Fruit fly (Drosophila melanogaster) whole organism, embryonic: Measurements from ENCODE around the gene Frmd5.

Source experiments
- Bteb2 ChIP-seq: fragments of 200-800 bp; sonication (Bioruptor generic); optimal IDR thresholded peaks from 2 replicates; lab custom pipeline; 2016; ENCODE audit warnings: missing biosample characterization, missing genetic modification characterization
- CG10959 ChIP-seq: fragments of 200-800 bp; sonication (Bioruptor generic); IDR thresholded peaks from 2 replicates; pipeline ENCODE4 v1.3.6; 2022; ENCODE audit warnings: missing biosample characterization, missing genetic modification characterization
- CG12236 ChIP-seq: fragments of 200-800 bp; sonication (Bioruptor generic); optimal IDR thresholded peaks from 2 replicates; lab custom pipeline; 2016; ENCODE audit warnings: missing biosample characterization, missing genetic modification characterization
- CG1233 ChIP-seq: fragments of 200-800 bp; sonication (Bioruptor generic); optimal IDR thresholded peaks from 4 replicates; lab custom pipeline; 2018; ENCODE audit warnings: missing biosample characterization, mild to moderate bottlenecking, missing genetic modification characterization
- CG13894 ChIP-seq: fragments of 200-800 bp; sonication (Bioruptor generic); optimal IDR thresholded peaks from 3 replicates; lab custom pipeline; 2018; ENCODE audit warnings: missing biosample characterization, mild to moderate bottlenecking, missing genetic modification characterization, moderate library complexity
- CG14667 ChIP-seq: fragments of 200-800 bp; sonication (Bioruptor generic); IDR thresholded peaks from 2 replicates; pipeline ENCODE4 v1.3.6; 2022; ENCODE audit warnings: missing biosample characterization, missing genetic modification characterization
- CG14710 ChIP-seq: fragments of 200-800 bp; sonication (Bioruptor generic); optimal IDR thresholded peaks from 3 replicates; lab custom pipeline; 2019; ENCODE audit warnings: missing biosample characterization, mild to moderate bottlenecking, missing genetic modification characterization, moderate library complexity
- CG14860 ChIP-seq: fragments of 200-800 bp; sonication (Bioruptor generic); IDR thresholded peaks from 3 replicates; pipeline ENCODE4 v1.3.6; 2022; ENCODE audit warnings: missing biosample characterization, missing genetic modification characterization; ENCODE audit not compliant: partially characterized antibody
- CG15011 ChIP-seq: fragments of 200-800 bp; sonication (Bioruptor generic); optimal IDR thresholded peaks from 3 replicates; lab custom pipeline; 2018; ENCODE audit warnings: missing biosample characterization, mild to moderate bottlenecking, missing genetic modification characterization
- CG15073 ChIP-seq: fragments of 200-800 bp; sonication (Bioruptor generic); optimal IDR thresholded peaks from 2 replicates; lab custom pipeline; 2016; ENCODE audit warnings: missing biosample characterization, missing genetic modification characterization
- CG1603 ChIP-seq: fragments of 200-800 bp; sonication (Bioruptor generic); optimal IDR thresholded peaks from 2 replicates; lab custom pipeline; 2019; ENCODE audit warnings: missing biosample characterization, mild to moderate bottlenecking, missing genetic modification characterization, moderate library complexity
- CG17802 ChIP-seq: fragments of 200-800 bp; sonication (Bioruptor generic); optimal IDR thresholded peaks from 2 replicates; lab custom pipeline; 2018; ENCODE audit warnings: missing biosample characterization, mild to moderate bottlenecking, missing genetic modification characterization, moderate library complexity
- CG18011 ChIP-seq: fragments of 200-800 bp; sonication (Bioruptor generic); optimal IDR thresholded peaks from 2 replicates; lab custom pipeline; 2017; ENCODE audit warnings: missing biosample characterization, missing genetic modification characterization, mild to moderate bottlenecking, moderate library complexity, missing genotype
- CG2199 ChIP-seq: fragments of 200-800 bp; sonication (Bioruptor generic); IDR thresholded peaks from 3 replicates; pipeline ENCODE4 v1.3.6; 2022; ENCODE audit warnings: missing biosample characterization, missing genetic modification characterization
- CG2889 ChIP-seq: fragments of 200-800 bp; sonication (Bioruptor generic); IDR thresholded peaks from 3 replicates; pipeline ENCODE4 v1.3.6; 2022; ENCODE audit warnings: missing biosample characterization, missing genetic modification characterization
- CG34224 ChIP-seq: fragments of 200-800 bp; sonication (Bioruptor generic); IDR thresholded peaks from 3 replicates; pipeline ENCODE4 v1.3.6; 2022; ENCODE audit warnings: missing biosample characterization, missing genetic modification characterization; ENCODE audit not compliant: partially characterized antibody
- CG4360 ChIP-seq: fragments of 200-800 bp; sonication (Bioruptor generic); IDR thresholded peaks from 2 replicates; pipeline ENCODE4 v1.3.6; 2022; ENCODE audit warnings: missing biosample characterization, missing genetic modification characterization
- CG4404 ChIP-seq: fragments of 200-800 bp; sonication (Bioruptor generic); IDR thresholded peaks from 2 replicates; pipeline ENCODE4 v1.3.6; 2022; ENCODE audit warnings: missing biosample characterization, missing genetic modification characterization
- CG6272 ChIP-seq: fragments of 200-800 bp; sonication (Bioruptor generic); IDR thresholded peaks from 2 replicates; pipeline ENCODE4 v1.3.6; 2022; ENCODE audit warnings: missing biosample characterization, missing genetic modification characterization
- CG7271 ChIP-seq: fragments of 200-800 bp; sonication (Bioruptor generic); optimal IDR thresholded peaks from 2 replicates; lab custom pipeline; 2018; ENCODE audit warnings: missing biosample characterization, mild to moderate bottlenecking, missing genetic modification characterization, moderate library complexity
- CG9727 ChIP-seq: fragments of 200-800 bp; sonication (Bioruptor generic); optimal IDR thresholded peaks from 3 replicates; lab custom pipeline; 2017; ENCODE audit warnings: missing biosample characterization, mild to moderate bottlenecking, missing genetic modification characterization
- ERR ChIP-seq: fragments of 200-800 bp; sonication (Bioruptor generic); optimal IDR thresholded peaks from 2 replicates; lab custom pipeline; 2016; ENCODE audit warnings: missing biosample characterization, missing genetic modification characterization
- Gug ChIP-seq: fragments of 200-800 bp; sonication (Bioruptor generic); IDR thresholded peaks from 4 replicates; pipeline ENCODE4 v1.3.6; 2022; ENCODE audit warnings: missing biosample characterization, missing genetic modification characterization
- Myb ChIP-seq: fragments of 200-800 bp; sonication (Bioruptor generic); optimal IDR thresholded peaks from 2 replicates; lab custom pipeline; 2016; ENCODE audit warnings: missing biosample characterization, missing genetic modification characterization
- Opbp ChIP-seq: fragments of 200-800 bp; sonication (Bioruptor generic); IDR thresholded peaks from 3 replicates; pipeline ENCODE4 v1.3.6; 2022; ENCODE audit warnings: missing biosample characterization, missing genetic modification characterization; ENCODE audit not compliant: partially characterized antibody
- Trl ChIP-seq, 3 experiments: fragments of >200 bp in 2 of 3; fragments of 200-800 bp in 1 of 3; sonication (Bioruptor generic) in 1 of 3; optimal IDR thresholded peaks; 2 replicates in 1 of 3; 3 replicates in 2 of 3; lab custom pipeline; 2016 to 2017; ENCODE audit warnings: missing biosample characterization in 1 of 3, missing genetic modification characterization in 1 of 3
- bowl ChIP-seq: fragments of 200-800 bp; sonication (Bioruptor generic); IDR thresholded peaks from 2 replicates; pipeline ENCODE4 v1.3.6; 2022; ENCODE audit warnings: missing biosample characterization, missing genetic modification characterization
- cato ChIP-seq: fragments of 200-800 bp; sonication (Bioruptor generic); optimal IDR thresholded peaks from 2 replicates; lab custom pipeline; 2016; ENCODE audit warnings: missing biosample characterization, missing genetic modification characterization, borderline replicate concordance
- corto ChIP-seq: fragments of 200-800 bp; sonication (Bioruptor generic); optimal IDR thresholded peaks from 2 replicates; lab custom pipeline; 2016; ENCODE audit warnings: missing biosample characterization, mild to moderate bottlenecking, missing genetic modification characterization, moderate library complexity
- croc ChIP-seq: fragments of 200-800 bp; sonication (Bioruptor generic); conservative IDR thresholded peaks from 3 replicates; pipeline ENCODE4 v1.3.6; 2022; ENCODE audit warnings: missing biosample characterization, missing genetic modification characterization
- dmrt11E ChIP-seq: fragments of 200-800 bp; sonication (Bioruptor generic); optimal IDR thresholded peaks from 3 replicates; lab custom pipeline; 2018; ENCODE audit warnings: missing biosample characterization, mild to moderate bottlenecking, missing genetic modification characterization, moderate library complexity
- eve ChIP-seq, 2 experiments: fragments of >200 bp; optimal IDR thresholded peaks; 2 replicates each; lab custom pipeline; 2017; ENCODE audit warnings: missing biosample characterization in 2 of 2, missing genetic modification characterization in 2 of 2
- fru ChIP-seq: fragments of >200 bp; optimal IDR thresholded peaks from 2 replicates; lab custom pipeline; 2017
- gcm2 ChIP-seq: fragments of 200-800 bp; sonication (Bioruptor generic); optimal IDR thresholded peaks from 2 replicates; lab custom pipeline; 2016; ENCODE audit warnings: missing biosample characterization, missing genetic modification characterization
- grn ChIP-seq: fragments of 200-800 bp; sonication (Bioruptor generic); optimal IDR thresholded peaks from 3 replicates; lab custom pipeline; 2017; ENCODE audit warnings: missing biosample characterization, missing genetic modification characterization
- gsb-n ChIP-seq: fragments of 200-800 bp; sonication (Bioruptor generic); optimal IDR thresholded peaks from 3 replicates; lab custom pipeline; 2018; ENCODE audit warnings: missing biosample characterization, mild to moderate bottlenecking, missing genetic modification characterization
- gt ChIP-seq: fragments of 200-800 bp; sonication (Bioruptor generic); IDR thresholded peaks from 2 replicates; pipeline ENCODE4 v1.3.6; 2022; ENCODE audit warnings: missing biosample characterization, missing genetic modification characterization
- hb ChIP-seq: fragments of 200-800 bp; sonication (Bioruptor generic); IDR thresholded peaks from 3 replicates; pipeline ENCODE4 v1.3.6; 2022; ENCODE audit warnings: missing biosample characterization, missing genetic modification characterization; ENCODE audit not compliant: partially characterized antibody
- kay ChIP-seq: fragments of 200-800 bp; sonication (Bioruptor generic); optimal IDR thresholded peaks from 2 replicates; lab custom pipeline; 2016; ENCODE audit warnings: missing biosample characterization, missing genetic modification characterization
- maf-S ChIP-seq: fragments of 200-800 bp; sonication (Bioruptor generic); optimal IDR thresholded peaks from 2 replicates; lab custom pipeline; 2016; ENCODE audit warnings: missing biosample characterization, missing genetic modification characterization
- mam ChIP-seq: fragments of 200-800 bp; sonication (Bioruptor generic); optimal IDR thresholded peaks from 3 replicates; lab custom pipeline; 2016; ENCODE audit warnings: missing biosample characterization, missing genetic modification characterization
- p53 ChIP-seq: fragments of 200-800 bp; sonication (Bioruptor generic); optimal IDR thresholded peaks from 2 replicates; lab custom pipeline; 2016; ENCODE audit warnings: missing biosample characterization, missing genetic modification characterization
- rib ChIP-seq: fragments of 200-800 bp; sonication (Bioruptor generic); IDR thresholded peaks from 2 replicates; pipeline ENCODE4 v1.3.6; 2022; ENCODE audit warnings: missing biosample characterization, missing genetic modification characterization
- ro ChIP-seq: fragments of 200-800 bp; sonication (Bioruptor generic); IDR thresholded peaks from 2 replicates; pipeline ENCODE4 v1.3.6; 2022; ENCODE audit warnings: missing biosample characterization, missing genetic modification characterization
- salm ChIP-seq: fragments of 200-800 bp; sonication (Bioruptor generic); optimal IDR thresholded peaks from 2 replicates; lab custom pipeline; 2018; ENCODE audit warnings: missing biosample characterization, mild to moderate bottlenecking, missing genetic modification characterization
- schlank ChIP-seq: fragments of 200-800 bp; sonication (Bioruptor generic); optimal IDR thresholded peaks from 2 replicates; lab custom pipeline; 2018; ENCODE audit warnings: missing biosample characterization, mild to moderate bottlenecking, missing genetic modification characterization
- tup ChIP-seq: fragments of 200-800 bp; sonication (Bioruptor generic); optimal IDR thresholded peaks from 2 replicates; lab custom pipeline; 2016; ENCODE audit warnings: missing biosample characterization, mild to moderate bottlenecking, missing genetic modification characterization, moderate library complexity
- unc-4 ChIP-seq: fragments of 200-800 bp; sonication (Bioruptor generic); IDR thresholded peaks from 2 replicates; pipeline ENCODE4 v1.3.6; 2022; ENCODE audit warnings: missing biosample characterization, missing genetic modification characterization; ENCODE audit not compliant: partially characterized antibody
- vvl ChIP-seq: fragments of 200-800 bp; sonication (Bioruptor generic); IDR thresholded peaks from 2 replicates; pipeline ENCODE4 v1.3.6; 2022; ENCODE audit warnings: missing biosample characterization, missing genetic modification characterization

The Frmd5 gene

DNA sequence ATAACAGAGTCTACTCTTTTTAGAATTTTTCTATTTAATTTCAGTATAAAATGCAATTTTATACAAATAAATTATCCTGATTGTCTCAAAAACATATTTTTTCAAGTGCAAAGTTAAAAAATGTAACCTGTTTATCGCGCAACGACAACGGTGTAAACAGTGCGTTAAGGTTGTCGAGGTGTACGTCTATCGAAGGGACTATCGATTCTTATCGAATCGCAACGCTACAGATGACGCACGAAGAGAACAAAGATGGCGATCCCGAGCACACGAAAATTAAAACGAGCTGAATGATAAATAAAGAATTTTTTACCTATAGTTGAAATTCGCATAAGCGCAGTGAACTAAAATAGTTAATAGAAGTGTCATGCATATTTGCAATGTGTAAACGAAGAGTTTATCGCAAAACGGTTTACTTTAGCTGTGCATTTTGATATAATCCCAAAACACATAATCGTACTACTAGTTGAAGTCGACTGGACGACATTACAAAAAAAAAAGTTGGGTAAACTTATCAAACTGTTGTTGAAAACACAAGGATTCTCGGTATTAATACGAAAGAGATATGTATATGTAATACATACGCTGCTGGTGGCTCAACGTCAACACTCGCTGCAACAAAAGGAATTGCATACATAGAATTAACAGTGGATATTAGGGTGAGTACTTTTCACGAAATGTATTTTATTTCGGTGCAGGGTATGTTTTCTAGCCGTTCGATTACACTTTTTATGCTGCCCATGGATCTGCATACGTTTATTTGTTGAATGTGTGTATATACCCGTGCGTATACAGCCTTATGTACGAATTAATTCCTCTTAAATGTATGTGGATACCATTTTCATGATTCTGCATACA, 43.9 kb downstream of the Frmd5 start, which contains the start of gene da (continued):
- TF ChIP-seq rib (peak; percentile 45), CG10959 (GFP tag; lab: Robert Waterston, UW) (no peak), CG34224 (GFP tag; lab: Robert Waterston, UW) (peak; percentile 68), maf-S (GFP tag; lab: Kevin White, UChicago) (peak; percentile 42), kay (GFP tag; lab: Kevin White, UChicago) (peak; percentile 95), CG2889 (GFP tag; lab: Robert Waterston, UW) (no peak), unc-4 (GFP tag; lab: Robert Waterston, UW) (peak; percentile 54; the same call in 1 of the 2 replicates), grn (GFP tag; lab: Kevin White, UChicago) (peak; percentile 34), ERR (GFP tag; lab: Kevin White, UChicago) (no peak), CG15073 (GFP tag; lab: Kevin White, UChicago) (no peak), ro (GFP tag; lab: Robert Waterston, UW) (no peak), Myb (GFP tag; lab: Kevin White, UChicago) (peak; percentile 29), cato (no peak), croc (no peak), bowl (no peak), CG4404 (GFP tag; lab: Robert Waterston, UW) (no peak), corto (GFP tag; lab: Kevin White, UChicago) (no peak), CG12236 (peak; percentile 48), eve (GFP tag; optimal IDR thresholded peaks at IDR 0.05; lab: Kevin White, UChicago) (peak in 1 of 2 experiments; percentile 76), p53 (GFP tag; lab: Kevin White, UChicago) (peak; percentile 12), mam (peak; percentile 70), CG13894 (peak; percentile 53), CG14710 (tag; lab: Kevin White, UChicago) (peak; percentile 74), Opbp (peak; percentile 47; the same call in 1 of the 3 replicates), CG7271 (tag; lab: Kevin White, UChicago) (peak; percentile 3), Gug (GFP tag; lab: Robert Waterston, UW) (peak; percentile 62; the same call in 3 of the 4 replicates), CG14667 (no peak), Bteb2 (GFP tag; lab: Kevin White, UChicago) (peak; percentile 67), dmrt11E (tag; lab: Kevin White, UChicago) (peak; percentile 65), fru (lab: Kevin White, UChicago) (no peak), CG1233 (GFP tag; lab: Kevin White, UChicago) (no peak), CG9727 (GFP tag; lab: Kevin White, UChicago) (peak; percentile 40), CG4360 (GFP tag; lab: Robert Waterston, UW) (no peak), Trl (optimal IDR thresholded peaks at IDR 0.05; lab: Kevin White, UChicago) (no peak), Trl (GFP tag; optimal IDR thresholded peaks at IDR 0.05; lab: Kevin White, UChicago) (peak; percentile 47), salm (peak; percentile 29), gsb-n (tag; lab: Kevin White, UChicago) (peak; percentile 31), CG6272 (peak; percentile 50; the same call in 1 of the 2 replicates), vvl (GFP tag; lab: Robert Waterston, UW) (peak; percentile 75), CG17802 (peak; percentile 95), CG2199 (0 out of 3 replicates have a peak, but pooled peaks have one; percentile 68), CG1603 (tag; lab: Kevin White, UChicago) (peak; percentile 97), tup (GFP tag; lab: Kevin White, UChicago) (no peak), gt (GFP tag; lab: Robert Waterston, UW) (no peak), CG18011 (GFP tag; lab: Kevin White, UChicago) (peak; percentile 20), CG15011 (GFP tag; lab: Kevin White, UChicago) (no peak), hb (GFP tag; lab: Robert Waterston, UW) (no peak), schlank (tag; lab: Kevin White, UChicago) (peak; percentile 9), gcm2 (GFP tag; lab: Kevin White, UChicago) (no peak), CG14860 (GFP tag; lab: Robert Waterston, UW) (no peak)
